Fruit fly (Drosophila melanogaster) whole organism: ENCODE data around the gene CG6254.
A peak's percentile ranks its signal among the peaks of the same experiment; 100 is the strongest.

Experiments
- CG8478 ChIP-seq: fragments of >200 bp; optimal IDR thresholded peaks from 2 replicates; lab custom pipeline; 2018; ENCODE audit warnings: inconsistent platforms
- Dll ChIP-seq: fragments of >200 bp; optimal IDR thresholded peaks from 2 replicates; lab custom pipeline; 2017
- EcR ChIP-seq, 2 experiments: fragments of >200 bp; optimal IDR thresholded peaks; 2 replicates each; lab custom pipeline; 2017; ENCODE audit warnings: missing biosample characterization in 2 of 2, missing genetic modification characterization in 2 of 2, missing genetic modification reagents in 2 of 2
- pan ChIP-seq: fragments of >200 bp; optimal IDR thresholded peaks from 2 replicates; lab custom pipeline; 2017
- psq ChIP-seq: fragments of >200 bp; optimal IDR thresholded peaks from 2 replicates; lab custom pipeline; 2017
- usp ChIP-seq: fragments of >200 bp; optimal IDR thresholded peaks from 2 replicates; lab custom pipeline; 2017; ENCODE audit warnings: missing biosample characterization, missing genetic modification characterization, mixed read lengths

CG6254 gene

dm6 chr3R:10161163-10161562, at the start of gene CG6254:
CG6254 (minus strand) TSS chr3R:10161331.
- no peak for TF ChIP-seq psq
- TF ChIP-seq Dll (lab: Kevin White, UChicago), result no peak
- no peak for TF ChIP-seq CG8478 (lab: Kevin White, UChicago)
- no peak for TF ChIP-seq pan (lab: Kevin White, UChicago)
- TF ChIP-seq usp (GFP tag; lab: Kevin White, UChicago), result no peak
- TF ChIP-seq EcR (GFP tag; optimal IDR thresholded peaks at IDR 0.05; lab: Kevin White, UChicago), result no peak

- no peak for TF ChIP-seq Dll (lab: Kevin White, UChicago)
- no peak for TF ChIP-seq usp (GFP tag; lab: Kevin White, UChicago)
- TF ChIP-seq CG8478 (lab: Kevin White, UChicago), result no peak
- no peak for TF ChIP-seq EcR (GFP tag; optimal IDR thresholded peaks at IDR 0.05; lab: Kevin White, UChicago)
- TF ChIP-seq psq, result no peak
Observed at dm6 chr3R:10206740-10207139, 45.6 kb upstream of the CG6254 start.

- TF ChIP-seq pan (lab: Kevin White, UChicago), result no peak
- TF ChIP-seq EcR (GFP tag; optimal IDR thresholded peaks at IDR 0.05; lab: Kevin White, UChicago), result no peak
- no peak for TF ChIP-seq usp (GFP tag; lab: Kevin White, UChicago)
- no peak for TF ChIP-seq Dll (lab: Kevin White, UChicago)
Observed at dm6 chr3R:10203554-10203953, 42.4 kb upstream of the CG6254 start.

dm6 chr3R:10190084-10190782, 29.1 kb upstream of the CG6254 start, which contains the start of gene Syn:
Syn (plus strand) TSS chr3R:10190689.
- no peak for TF ChIP-seq usp (GFP tag; lab: Kevin White, UChicago)
- no peak for TF ChIP-seq Dll (lab: Kevin White, UChicago)
- TF ChIP-seq EcR (GFP tag; optimal IDR thresholded peaks at IDR 0.05; lab: Kevin White, UChicago), result no peak
- TF ChIP-seq pan (lab: Kevin White, UChicago), result no peak
- no peak for TF ChIP-seq CG8478 (lab: Kevin White, UChicago)
- TF ChIP-seq psq, result no peak

dm6 chr3R:10189520-10189919, 28.4 kb upstream of the CG6254 start, which contains the start of gene CG12814:
CG12814 (minus strand) TSS chr3R:10189603.
- TF ChIP-seq pan (lab: Kevin White, UChicago) (no peak), EcR (GFP tag; optimal IDR thresholded peaks at IDR 0.05; lab: Kevin White, UChicago) (no peak), psq (no peak), Dll (lab: Kevin White, UChicago) (no peak), CG8478 (lab: Kevin White, UChicago) (no peak), usp (GFP tag; lab: Kevin White, UChicago) (no peak)

dm6 chr3R:10185986-10186385, 24.9 kb upstream of the CG6254 start:
- no peak for TF ChIP-seq pan (lab: Kevin White, UChicago)

- TF ChIP-seq pan (lab: Kevin White, UChicago), result no peak
- no peak for TF ChIP-seq psq
- TF ChIP-seq CG8478 (lab: Kevin White, UChicago), result no peak
- no peak for TF ChIP-seq EcR (GFP tag; optimal IDR thresholded peaks at IDR 0.05; lab: Kevin White, UChicago)
- TF ChIP-seq Dll (lab: Kevin White, UChicago), result no peak
- no peak for TF ChIP-seq usp (GFP tag; lab: Kevin White, UChicago)
Observed at dm6 chr3R:10176927-10177511, 15.9 kb upstream of the CG6254 start.

dm6 chr3R:10170356-10170876, 9.3 kb upstream of the CG6254 start, which contains the start of gene Best1:
Best1 (minus strand) TSS chr3R:10170487.
- TF ChIP-seq Dll (lab: Kevin White, UChicago) (no peak), psq (no peak), EcR (GFP tag; optimal IDR thresholded peaks at IDR 0.05; lab: Kevin White, UChicago) (no peak), pan (lab: Kevin White, UChicago) (no peak), usp (GFP tag; lab: Kevin White, UChicago) (no peak), CG8478 (lab: Kevin White, UChicago) (no peak)

dm6 chr3R:10169124-10169766, 8.1 kb upstream of the CG6254 start:
- TF ChIP-seq psq (no peak), EcR (GFP tag; optimal IDR thresholded peaks at IDR 0.05; lab: Kevin White, UChicago) (peak in 1 of 2 experiments; percentile 70)

dm6 chr3R:10168483-10169064, 7.4 kb upstream of the CG6254 start:
- TF ChIP-seq pan (lab: Kevin White, UChicago) (no peak), usp (GFP tag; lab: Kevin White, UChicago) (no peak), Dll (lab: Kevin White, UChicago) (no peak), EcR (GFP tag; optimal IDR thresholded peaks at IDR 0.05; lab: Kevin White, UChicago) (no peak), psq (no peak), CG8478 (lab: Kevin White, UChicago) (no peak)

dm6 chr3R:10167280-10167679, 6.1 kb upstream of the CG6254 start:
- TF ChIP-seq usp (GFP tag; lab: Kevin White, UChicago) (no peak), Dll (lab: Kevin White, UChicago) (no peak), EcR (GFP tag; optimal IDR thresholded peaks at IDR 0.05; lab: Kevin White, UChicago) (no peak), psq (no peak), pan (lab: Kevin White, UChicago) (no peak), CG8478 (lab: Kevin White, UChicago) (no peak)
